Worm (Caenorhabditis elegans) whole organism, late embryonic: Measurements from ENCODE around the gene pgam-5.

ENCODE experiments used
- K09A11.1 ChIP-seq: sonication (generic microtip); optimal IDR thresholded peaks from 2 replicates; lab custom pipeline; 2017; ENCODE audit warnings: antibody characterized with exemption, mild to moderate bottlenecking, missing genetic modification characterization, missing compliant biosample characterization; ENCODE audit not compliant: insufficient read depth
- ama-1 ChIP-seq: fragments of 150-350 bp; optimal IDR thresholded peaks from 2 replicates; lab custom pipeline; 2014
- ceh-22 ChIP-seq: sonication (generic microtip); optimal IDR thresholded peaks from 2 replicates; lab custom pipeline; 2017; ENCODE audit warnings: missing biosample characterization, missing genetic modification characterization
- dve-1 ChIP-seq: sonication (generic microtip); optimal IDR thresholded peaks from 2 replicates; lab custom pipeline; 2017; ENCODE audit warnings: antibody characterized with exemption, mild to moderate bottlenecking, missing genetic modification characterization, missing compliant biosample characterization
- eyg-1 ChIP-seq: sonication (generic microtip); optimal IDR thresholded peaks from 2 replicates; lab custom pipeline; 2016; ENCODE audit warnings: missing genotype, missing genetic modification characterization, missing compliant biosample characterization
- pqm-1 ChIP-seq: sonication (generic microtip); optimal IDR thresholded peaks from 2 replicates; lab custom pipeline; 2016; ENCODE audit warnings: missing genetic modification characterization, missing compliant biosample characterization
- ref-2 ChIP-seq: sonication (generic microtip); optimal IDR thresholded peaks from 2 replicates; lab custom pipeline; 2016; ENCODE audit warnings: missing genetic modification characterization, missing compliant biosample characterization
- sox-4 ChIP-seq: sonication (generic microtip); optimal IDR thresholded peaks from 2 replicates; lab custom pipeline; 2017; ENCODE audit warnings: mild to moderate bottlenecking, missing genetic modification characterization, inconsistent platforms, missing compliant biosample characterization
- tbx-2 ChIP-seq: sonication (generic microtip); optimal IDR thresholded peaks from 2 replicates; lab custom pipeline; 2016; ENCODE audit warnings: missing genetic modification characterization, missing compliant biosample characterization
- tbx-7 ChIP-seq: sonication (generic microtip); optimal IDR thresholded peaks from 2 replicates; lab custom pipeline; 2016; ENCODE audit warnings: missing genotype, missing genetic modification characterization, missing compliant biosample characterization

- TF ChIP-seq sox-4 = no peak
- TF ChIP-seq ref-2 = no peak
- TF ChIP-seq K09A11.1 (tag; lab: Kevin White, UChicago) = no peak
- no peak for TF ChIP-seq tbx-7
- TF ChIP-seq eyg-1 = no peak
- TF ChIP-seq pqm-1 (tag; lab: Kevin White, UChicago) = no peak
- no peak for TF ChIP-seq tbx-2 (tag; lab: Kevin White, UChicago)
- no peak for TF ChIP-seq ceh-22 (tag; lab: Kevin White, UChicago)
- TF ChIP-seq dve-1 (tag; lab: Kevin White, UChicago) = no peak
- TF ChIP-seq ama-1 (lab: Kevin White, UChicago) = no peak
Observed at ce11 chrII:7570305-7570704, 28.2 kb downstream of the pgam-5 start, which contains the start of gene F35D2.3.
